Fruit fly (Drosophila melanogaster): ENCODE measurements around the gene HisCl1.

HisCl1 gene

DNA sequence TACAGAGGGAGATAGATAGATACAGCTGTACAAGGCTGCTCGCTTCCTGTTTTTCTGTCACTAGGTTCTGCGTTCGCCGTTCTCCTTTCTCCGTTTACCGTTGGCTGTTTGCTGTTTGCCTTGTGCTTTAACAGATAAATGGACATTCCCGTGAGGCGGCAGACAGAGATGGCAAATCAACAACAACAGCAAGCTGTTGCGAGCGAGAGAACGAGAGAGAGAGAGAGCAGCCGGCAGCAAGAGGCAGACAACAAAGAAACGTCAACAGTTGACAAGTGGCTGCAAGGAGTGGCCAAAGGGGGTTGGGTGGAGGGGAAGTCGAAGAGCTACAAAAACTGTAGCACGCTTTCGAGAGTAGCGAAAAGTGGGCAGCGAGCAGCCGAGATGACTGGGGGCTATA, 46.4 kb downstream of the HisCl1 start (continued):
- no peak for TF ChIP-seq CG6854 (GFP tag; optimal IDR thresholded peaks at IDR 0.05)
- TF ChIP-seq Eip75B (GFP tag; optimal IDR thresholded peaks at IDR 0.05) = no peak

Measured in whole organism, prepupa.